Fruit fly (Drosophila melanogaster) whole organism, embryonic: Measurements from ENCODE around the gene CG14419.

Experiments used
- CG10209 ChIP-seq: fragments of 200-800 bp; sonication (Bioruptor generic); optimal IDR thresholded peaks from 3 replicates; lab custom pipeline; 2017; ENCODE audit warnings: missing biosample characterization, mild to moderate bottlenecking, missing genetic modification characterization, missing genetic modification reagents
- CG11456 ChIP-seq: fragments of 200-800 bp; sonication (Bioruptor generic); IDR thresholded peaks from 3 replicates; pipeline ENCODE4 v1.3.6; 2022; ENCODE audit warnings: missing biosample characterization, missing genetic modification characterization
- CG11504 ChIP-seq: fragments of 200-800 bp; sonication (Bioruptor generic); optimal IDR thresholded peaks from 3 replicates; lab custom pipeline; 2019; ENCODE audit warnings: missing biosample characterization, mild to moderate bottlenecking, missing genetic modification characterization, moderate library complexity
- CG11723 ChIP-seq: fragments of 200-800 bp; sonication (Bioruptor generic); optimal IDR thresholded peaks from 2 replicates; lab custom pipeline; 2017; ENCODE audit warnings: missing biosample characterization, mild to moderate bottlenecking, missing genetic modification characterization
- CG13624 ChIP-seq: fragments of 200-800 bp; sonication (Bioruptor generic); optimal IDR thresholded peaks from 2 replicates; lab custom pipeline; 2016; ENCODE audit warnings: missing biosample characterization, missing genetic modification characterization
- CG13894 ChIP-seq: fragments of 200-800 bp; sonication (Bioruptor generic); optimal IDR thresholded peaks from 3 replicates; lab custom pipeline; 2018; ENCODE audit warnings: missing biosample characterization, mild to moderate bottlenecking, missing genetic modification characterization, moderate library complexity
- CG17385 ChIP-seq: fragments of 200-800 bp; sonication (Bioruptor generic); optimal IDR thresholded peaks from 3 replicates; lab custom pipeline; 2018; ENCODE audit warnings: missing biosample characterization, mild to moderate bottlenecking, missing genetic modification characterization
- CG18262 ChIP-seq: fragments of 200-800 bp; optimal IDR thresholded peaks from 3 replicates; lab custom pipeline; 2019; ENCODE audit warnings: missing biosample characterization, mild to moderate bottlenecking, missing genetic modification characterization, moderate library complexity
- CG2712 ChIP-seq: fragments of 200-800 bp; optimal IDR thresholded peaks from 3 replicates; lab custom pipeline; 2019; ENCODE audit warnings: missing biosample characterization, mild to moderate bottlenecking, missing genetic modification characterization, moderate library complexity
- CG31441 ChIP-seq: fragments of 200-800 bp; sonication (Bioruptor generic); IDR thresholded peaks from 2 replicates; pipeline ENCODE4 v1.3.6; 2022; ENCODE audit warnings: missing biosample characterization, missing genetic modification characterization
- CG3281 ChIP-seq: fragments of 200-800 bp; sonication (Bioruptor generic); optimal IDR thresholded peaks from 3 replicates; lab custom pipeline; 2017; ENCODE audit warnings: missing biosample characterization, mild to moderate bottlenecking, missing genetic modification characterization
- CG4282 ChIP-seq: fragments of 200-800 bp; sonication (Bioruptor generic); optimal IDR thresholded peaks from 2 replicates; lab custom pipeline; 2016; ENCODE audit warnings: missing biosample characterization, missing genetic modification characterization
- CG43689 ChIP-seq: fragments of 200-800 bp; sonication (Bioruptor generic); IDR thresholded peaks from 2 replicates; pipeline ENCODE4 v1.3.6; 2022; ENCODE audit warnings: missing biosample characterization, missing genetic modification characterization
- CG4424 ChIP-seq: fragments of 200-800 bp; sonication (Bioruptor generic); optimal IDR thresholded peaks from 3 replicates; lab custom pipeline; 2016; ENCODE audit warnings: missing biosample characterization, missing genetic modification characterization
- CG4854 ChIP-seq: fragments of 200-800 bp; sonication (Bioruptor generic); optimal IDR thresholded peaks from 2 replicates; lab custom pipeline; 2016; ENCODE audit warnings: missing biosample characterization, missing genetic modification characterization, inconsistent platforms
- CG6175 ChIP-seq: fragments of 200-800 bp; sonication (Bioruptor generic); IDR thresholded peaks from 3 replicates; pipeline ENCODE4 v1.3.6; 2022; ENCODE audit warnings: missing biosample characterization, missing genetic modification characterization
- CG8478 ChIP-seq: fragments of >200 bp; optimal IDR thresholded peaks from 2 replicates; lab custom pipeline; 2018
- CHES-1-like ChIP-seq: fragments of 200-800 bp; sonication (Bioruptor generic); optimal IDR thresholded peaks from 2 replicates; lab custom pipeline; 2016; ENCODE audit warnings: missing biosample characterization, missing genetic modification characterization
- D19B ChIP-seq: fragments of 200-800 bp; sonication (Bioruptor generic); optimal IDR thresholded peaks from 2 replicates; lab custom pipeline; 2017; ENCODE audit warnings: missing biosample characterization, mild to moderate bottlenecking, missing genetic modification characterization
- Dip3 ChIP-seq: fragments of 200-800 bp; sonication (Bioruptor generic); optimal IDR thresholded peaks from 3 replicates; lab custom pipeline; 2016; ENCODE audit warnings: missing biosample characterization, missing genetic modification characterization
- Dref ChIP-seq: fragments of 200-800 bp; sonication (Bioruptor generic); IDR thresholded peaks from 2 replicates; pipeline ENCODE4 v1.3.6; 2022; ENCODE audit warnings: missing biosample characterization, missing genetic modification characterization
- Eip74EF ChIP-seq, 2 experiments: fragments of 200-800 bp in 1 of 2; fragments of >200 bp in 1 of 2; sonication (Bioruptor generic) in 1 of 2; optimal IDR thresholded peaks; 2 replicates each; lab custom pipeline; 2017 to 2019; ENCODE audit warnings: missing biosample characterization in 2 of 2, missing genetic modification characterization in 2 of 2, mild to moderate bottlenecking in 1 of 2, moderate library complexity in 1 of 2
- HLH3B ChIP-seq: fragments of 200-800 bp; sonication (Bioruptor generic); IDR thresholded peaks from 2 replicates; pipeline ENCODE4 v1.3.6; 2022; ENCODE audit warnings: missing biosample characterization, missing genetic modification characterization
- HLH54F ChIP-seq: fragments of 200-800 bp; sonication (Bioruptor generic); optimal IDR thresholded peaks from 3 replicates; lab custom pipeline; 2016; ENCODE audit warnings: missing biosample characterization, missing genetic modification characterization
- MESR4 ChIP-seq: fragments of 200-800 bp; sonication (Bioruptor generic); optimal IDR thresholded peaks from 2 replicates; lab custom pipeline; 2018; ENCODE audit warnings: missing biosample characterization, mild to moderate bottlenecking, missing genetic modification characterization, moderate library complexity
- Max ChIP-seq: fragments of 200-800 bp; sonication (Bioruptor generic); optimal IDR thresholded peaks from 2 replicates; lab custom pipeline; 2016; ENCODE audit warnings: missing biosample characterization, mild to moderate bottlenecking, missing genetic modification characterization
- Med ChIP-seq: fragments of 200-800 bp; sonication (Bioruptor generic); peaks from one replicate; lab custom pipeline; 2016; ENCODE audit warnings: missing biosample characterization, missing genetic modification characterization, mild to moderate bottlenecking, inconsistent platforms, moderate library complexity
- Sox100B ChIP-seq: fragments of 200-800 bp; sonication (Bioruptor generic); optimal IDR thresholded peaks from 3 replicates; lab custom pipeline; 2018; ENCODE audit warnings: missing biosample characterization, mild to moderate bottlenecking, missing genetic modification characterization
- abd-A ChIP-seq: fragments of 200-800 bp; sonication (Bioruptor generic); optimal IDR thresholded peaks from 3 replicates; lab custom pipeline; 2019; ENCODE audit warnings: missing biosample characterization, mild to moderate bottlenecking, missing genetic modification characterization, moderate library complexity
- bsh ChIP-seq, 2 experiments: fragments of 200-800 bp; sonication (Bioruptor generic); optimal IDR thresholded peaks; 2 replicates each; lab custom pipeline; 2017 to 2018; ENCODE audit warnings: mild to moderate bottlenecking in 2 of 2, missing biosample characterization in 2 of 2, missing genetic modification characterization in 2 of 2, moderate library complexity in 1 of 2
- cato ChIP-seq: fragments of 200-800 bp; sonication (Bioruptor generic); optimal IDR thresholded peaks from 2 replicates; lab custom pipeline; 2016; ENCODE audit warnings: missing biosample characterization, missing genetic modification characterization, borderline replicate concordance
- caup ChIP-seq: fragments of 200-800 bp; sonication (Bioruptor generic); optimal IDR thresholded peaks from 3 replicates; lab custom pipeline; 2017; ENCODE audit warnings: missing biosample characterization, mild to moderate bottlenecking, missing genetic modification characterization, moderate library complexity; ENCODE audit not compliant: severe bottlenecking
- danr ChIP-seq: fragments of 200-800 bp; sonication (Bioruptor generic); IDR thresholded peaks from 2 replicates; pipeline ENCODE4 v1.3.6; 2022; ENCODE audit warnings: missing biosample characterization, missing genetic modification characterization
- ems ChIP-seq: fragments of 200-800 bp; sonication (Bioruptor generic); optimal IDR thresholded peaks from 3 replicates; lab custom pipeline; 2016; ENCODE audit warnings: missing biosample characterization, missing genetic modification characterization
- fu2 ChIP-seq: fragments of 200-800 bp; sonication (Bioruptor generic); optimal IDR thresholded peaks from 2 replicates; lab custom pipeline; 2016; ENCODE audit warnings: missing biosample characterization, missing genetic modification characterization
- grau ChIP-seq: fragments of 200-800 bp; optimal IDR thresholded peaks from 3 replicates; lab custom pipeline; 2019; ENCODE audit warnings: missing biosample characterization, mild to moderate bottlenecking, missing genetic modification characterization, moderate library complexity
- gro ChIP-seq: fragments of 200-800 bp; sonication (Bioruptor generic); optimal IDR thresholded peaks from 2 replicates; lab custom pipeline; 2016; ENCODE audit warnings: missing biosample characterization, missing genetic modification characterization
- hbn ChIP-seq: fragments of 200-800 bp; sonication (Bioruptor generic); IDR thresholded peaks from 2 replicates; pipeline ENCODE4 v1.3.6; 2022; ENCODE audit warnings: missing biosample characterization, missing genetic modification characterization; ENCODE audit not compliant: partially characterized antibody
- jumu ChIP-seq: fragments of 200-800 bp; sonication (Bioruptor generic); optimal IDR thresholded peaks from 3 replicates; lab custom pipeline; 2016; ENCODE audit warnings: missing biosample characterization, missing genetic modification characterization
- kah ChIP-seq: fragments of 200-800 bp; sonication (Bioruptor generic); optimal IDR thresholded peaks from 2 replicates; lab custom pipeline; 2018; ENCODE audit warnings: missing biosample characterization, mild to moderate bottlenecking, missing genetic modification characterization
- lov ChIP-seq, 2 experiments: fragments of 200-800 bp in 1 of 2; fragments of >200 bp in 1 of 2; sonication (Bioruptor generic) in 1 of 2; IDR thresholded peaks in 1 of 2; optimal IDR thresholded peaks in 1 of 2; 2 replicates in 1 of 2; 3 replicates in 1 of 2; pipeline versions ENCODE4 v1.3.6 to Lab custom; 2017 to 2022; ENCODE audit warnings: missing biosample characterization in 1 of 2, missing genetic modification characterization in 1 of 2
- luna ChIP-seq: fragments of 200-800 bp; sonication (Bioruptor generic); optimal IDR thresholded peaks from 2 replicates; lab custom pipeline; 2016; ENCODE audit warnings: missing biosample characterization, missing genetic modification characterization
- maf-S ChIP-seq: fragments of 200-800 bp; sonication (Bioruptor generic); optimal IDR thresholded peaks from 2 replicates; lab custom pipeline; 2016; ENCODE audit warnings: missing biosample characterization, missing genetic modification characterization
- mirr ChIP-seq: fragments of 200-800 bp; sonication (Bioruptor generic); optimal IDR thresholded peaks from 3 replicates; lab custom pipeline; 2018; ENCODE audit warnings: missing biosample characterization, mild to moderate bottlenecking, missing genetic modification characterization
- pnt ChIP-seq: fragments of 200-800 bp; sonication (Bioruptor generic); optimal IDR thresholded peaks from 3 replicates; lab custom pipeline; 2016; ENCODE audit warnings: missing biosample characterization, missing genetic modification characterization
- run ChIP-seq: fragments of 200-800 bp; sonication (Bioruptor generic); optimal IDR thresholded peaks from 3 replicates; lab custom pipeline; 2018; ENCODE audit warnings: missing biosample characterization, mild to moderate bottlenecking, missing genetic modification characterization
- schlank ChIP-seq: fragments of 200-800 bp; sonication (Bioruptor generic); optimal IDR thresholded peaks from 2 replicates; lab custom pipeline; 2018; ENCODE audit warnings: missing biosample characterization, mild to moderate bottlenecking, missing genetic modification characterization
- sens-2 ChIP-seq: fragments of 200-800 bp; sonication (Bioruptor generic); IDR thresholded peaks from 2 replicates; pipeline ENCODE4 v1.3.6; 2022; ENCODE audit warnings: missing biosample characterization, missing genetic modification characterization
- trh ChIP-seq: fragments of 200-800 bp; sonication (Bioruptor generic); optimal IDR thresholded peaks from 2 replicates; lab custom pipeline; 2016; ENCODE audit warnings: missing biosample characterization, missing genetic modification characterization
- zfh1 ChIP-seq: fragments of 200-800 bp; sonication (Bioruptor generic); IDR thresholded peaks from 3 replicates; pipeline ENCODE4 v1.3.6; 2022; ENCODE audit warnings: missing biosample characterization, missing genetic modification characterization

CG14419 gene

dm6 chrX:2907105-2907694 lies 21.5 kb upstream of the CG14419 start (continued):
- TF ChIP-seq CG13624 (GFP tag; lab: Kevin White, UChicago) (no peak), D19B (GFP tag; lab: Kevin White, UChicago) (no peak), MESR4 (no peak), trh (GFP tag; lab: Kevin White, UChicago) (no peak), gro (no peak), fu2 (GFP tag; lab: Kevin White, UChicago) (no peak), HLH3B (GFP tag; lab: Robert Waterston, UW) (0 out of 2 replicates have a peak, but pooled peaks have one; percentile 21), CG11456 (GFP tag; lab: Robert Waterston, UW) (no peak), CHES-1-like (GFP tag; lab: Kevin White, UChicago) (no peak), bsh (GFP tag; optimal IDR thresholded peaks at IDR 0.05; lab: Kevin White, UChicago) (peak in 1 of 2 experiments; percentile 37), CG4854 (no peak), CG17385 (GFP tag; lab: Kevin White, UChicago) (peak; percentile 2), grau (tag; lab: Kevin White, UChicago) (no peak), danr (GFP tag; lab: Robert Waterston, UW) (no peak), CG10209 (GFP tag; lab: Kevin White, UChicago) (no peak), sens-2 (no peak), ems (GFP tag; lab: Kevin White, UChicago) (no peak), CG2712 (tag; lab: Kevin White, UChicago) (peak; percentile 7), Eip74EF (GFP tag; optimal IDR thresholded peaks at IDR 0.05; lab: Kevin White, UChicago) (no peak), Dip3 (GFP tag; lab: Kevin White, UChicago) (no peak), Max (GFP tag; lab: Kevin White, UChicago) (no peak), CG4424 (GFP tag; lab: Kevin White, UChicago) (no peak), abd-A (tag; lab: Kevin White, UChicago) (no peak), kah (GFP tag; lab: Kevin White, UChicago) (no peak), pnt (GFP tag; lab: Kevin White, UChicago) (no peak), zfh1 (GFP tag; lab: Robert Waterston, UW) (no peak), Dref (no peak), schlank (no peak), CG11723 (no peak), CG31441 (GFP tag; lab: Robert Waterston, UW) (0 out of 2 replicates have a peak, but pooled peaks have one; percentile 23), Med (no peak), CG8478 (lab: Kevin White, UChicago) (no peak), lov (optimal IDR thresholded peaks at IDR 0.05; lab: Kevin White, UChicago) (no peak), lov (GFP tag; IDR thresholded peaks at IDR 0.05; lab: Robert Waterston, UW) (no peak), CG4282 (no peak), hbn (GFP tag; lab: Robert Waterston, UW) (no peak), CG18262 (no peak), cato (GFP tag; lab: Kevin White, UChicago) (no peak), CG3281 (no peak), Sox100B (GFP tag; lab: Kevin White, UChicago) (no peak), luna (GFP tag; lab: Kevin White, UChicago) (no peak), maf-S (GFP tag; lab: Kevin White, UChicago) (no peak), mirr (GFP tag; lab: Kevin White, UChicago) (no peak), caup (GFP tag; lab: Kevin White, UChicago) (no peak), CG6175 (GFP tag; lab: Robert Waterston, UW) (no peak), HLH54F (GFP tag; lab: Kevin White, UChicago) (no peak), CG43689 (no peak), run (tag; lab: Kevin White, UChicago) (no peak), CG13894 (no peak), CG11504 (tag; lab: Kevin White, UChicago) (peak; percentile 37), jumu (GFP tag; lab: Kevin White, UChicago) (no peak)
